Fruit fly (Drosophila melanogaster): ENCODE results near the gene Atg4b.

The Atg4b gene

dm6 chr3R:15350993-15351426, 5.7 kb downstream of the Atg4b start, which contains the start of the genes Trs33 and Tmtc4 (continued):
- no peak for TF ChIP-seq CG4730 (GFP tag; IDR thresholded peaks at IDR 0.05)
- TF ChIP-seq CG34376 (GFP tag; optimal IDR thresholded peaks at IDR 0.05): peak; percentile 15
- TF ChIP-seq chm (GFP tag; IDR thresholded peaks at IDR 0.05): no peak
- TF ChIP-seq MESR4 (GFP tag; optimal IDR thresholded peaks at IDR 0.05): peak; percentile 32
- no peak for TF ChIP-seq wdn (GFP tag; IDR thresholded peaks at IDR 0.05)
- no peak for TF ChIP-seq zen (tag; optimal IDR thresholded peaks at IDR 0.05)
- TF ChIP-seq gce (GFP tag; IDR thresholded peaks at IDR 0.05): no peak
- no peak for TF ChIP-seq ERR (GFP tag; optimal IDR thresholded peaks at IDR 0.05)
- no peak for TF ChIP-seq ranshi (GFP tag; IDR thresholded peaks at IDR 0.05)
- TF ChIP-seq CG10543 (GFP tag; optimal IDR thresholded peaks at IDR 0.05): peak; percentile 17
- no peak for TF ChIP-seq CG14050 (GFP tag; IDR thresholded peaks at IDR 0.05)
- TF ChIP-seq CG10431 (GFP tag; optimal IDR thresholded peaks at IDR 0.05): peak; percentile 3
- peak; percentile 67 for TF ChIP-seq CG13424 (tag; optimal IDR thresholded peaks at IDR 0.05)
- TF ChIP-seq tin (GFP tag; optimal IDR thresholded peaks at IDR 0.05): peak; percentile 21
- TF ChIP-seq CG18764 (GFP tag; optimal IDR thresholded peaks at IDR 0.05): no peak
- TF ChIP-seq en (GFP tag; optimal IDR thresholded peaks at IDR 0.05): no peak
- TF ChIP-seq phol (tag; optimal IDR thresholded peaks at IDR 0.05): peak; percentile 38
- TF ChIP-seq Hand (GFP tag; optimal IDR thresholded peaks at IDR 0.05): no peak
- TF ChIP-seq dm (GFP tag; optimal IDR thresholded peaks at IDR 0.05): no peak
- TF ChIP-seq CG11085 (GFP tag; IDR thresholded peaks at IDR 0.05): no peak
- no peak for TF ChIP-seq CG11093 (GFP tag; IDR thresholded peaks at IDR 0.05)
- TF ChIP-seq Kr (GFP tag; optimal IDR thresholded peaks at IDR 0.05): no peak
- TF ChIP-seq lola (GFP tag; optimal IDR thresholded peaks at IDR 0.05): peak in 1 of 3 experiments; percentile 40
- TF ChIP-seq CG17328 (GFP tag; IDR thresholded peaks at IDR 0.05): no peak
- TF ChIP-seq CG30020 (tag; optimal IDR thresholded peaks at IDR 0.05): peak; percentile 44
- no peak for TF ChIP-seq salm (tag; optimal IDR thresholded peaks at IDR 0.05)
- TF ChIP-seq CG32772 (GFP tag; IDR thresholded peaks at IDR 0.05): no peak
- TF ChIP-seq CG12219 (GFP tag; optimal IDR thresholded peaks at IDR 0.05): no peak
- no peak for TF ChIP-seq fd96Cb (tag; optimal IDR thresholded peaks at IDR 0.05)
- TF ChIP-seq CG18476 (GFP tag; optimal IDR thresholded peaks at IDR 0.05): no peak
- peak in 1 of 3 experiments; percentile 36 for TF ChIP-seq Stat92E (GFP tag; optimal IDR thresholded peaks at IDR 0.05)
- TF ChIP-seq Rfx (GFP tag; IDR thresholded peaks at IDR 0.05): no peak; the same call in 1 of the 2 replicates
- no peak for TF ChIP-seq da (GFP tag; optimal IDR thresholded peaks at IDR 0.05)
- TF ChIP-seq unc-4 (GFP tag; IDR thresholded peaks at IDR 0.05; ENCODE audit: partially characterized antibody): no peak
- no peak for TF ChIP-seq eyg (GFP tag; optimal IDR thresholded peaks at IDR 0.05)
- peak; percentile 3 for TF ChIP-seq NfI (GFP tag; optimal IDR thresholded peaks at IDR 0.05)
- no peak for TF ChIP-seq prd (optimal IDR thresholded peaks at IDR 0.05)
- TF ChIP-seq prd (GFP tag; IDR thresholded peaks at IDR 0.05): no peak
- no peak for TF ChIP-seq CG17568 (GFP tag; optimal IDR thresholded peaks at IDR 0.05)
- TF ChIP-seq abd-A (tag; optimal IDR thresholded peaks at IDR 0.05): no peak
- TF ChIP-seq btn (GFP tag; optimal IDR thresholded peaks at IDR 0.05): no peak
- peak; percentile 33; the same call in 1 of the 2 replicates for TF ChIP-seq Scr (GFP tag; IDR thresholded peaks at IDR 0.05; ENCODE audit: partially characterized antibody)
- no peak for TF ChIP-seq Ets97D (GFP tag; optimal IDR thresholded peaks at IDR 0.05)
- no peak for TF ChIP-seq ftz-f1 (GFP tag; optimal IDR thresholded peaks at IDR 0.05)
- TF ChIP-seq pum (GFP tag; optimal IDR thresholded peaks at IDR 0.05): no peak
- peak; percentile 34 for TF ChIP-seq Meics (GFP tag; optimal IDR thresholded peaks at IDR 0.05)
- TF ChIP-seq Neu2 (GFP tag; optimal IDR thresholded peaks at IDR 0.05; ENCODE audit: borderline replicate concordance): no peak
- no peak for TF ChIP-seq ATbp (GFP tag; optimal IDR thresholded peaks at IDR 0.05)
- TF ChIP-seq HLHmδ (GFP tag; optimal IDR thresholded peaks at IDR 0.05): no peak
- TF ChIP-seq sim (GFP tag; IDR thresholded peaks at IDR 0.05): no peak
- TF ChIP-seq CG3407 (GFP tag; optimal IDR thresholded peaks at IDR 0.05): no peak
